Worm (Caenorhabditis elegans) whole organism, young adult: ENCODE results near the gene R01H2.7.

Experiments used
- C06A6.2 ChIP-seq: fragments of 200-800 bp; sonication (Bioruptor generic); conservative IDR thresholded peaks from 2 replicates; pipeline ENCODE4 v1.3.6; 2022; ENCODE audit warnings: missing genetic modification characterization, missing compliant biosample characterization
- K12H6.12 ChIP-seq: fragments of 200-800 bp; sonication (Bioruptor generic); optimal IDR thresholded peaks from 2 replicates; lab custom pipeline; 2018; ENCODE audit warnings: mild to moderate bottlenecking, missing genetic modification characterization, missing compliant biosample characterization
- nhr-80 ChIP-seq: sonication (generic microtip); optimal IDR thresholded peaks from 2 replicates; lab custom pipeline; 2016; ENCODE audit warnings: missing genetic modification characterization, missing compliant biosample characterization
- ztf-25 ChIP-seq: fragments of 200-800 bp; sonication (Bioruptor generic); IDR thresholded peaks from 2 replicates; pipeline ENCODE4 v1.3.6; 2022; ENCODE audit warnings: missing genetic modification reagents, missing genetic modification characterization, missing compliant biosample characterization
- ztf-3 ChIP-seq: fragments of 200-800 bp; sonication (Bioruptor generic); optimal IDR thresholded peaks from 2 replicates; lab custom pipeline; 2018; ENCODE audit warnings: mild to moderate bottlenecking, missing genetic modification characterization, missing compliant biosample characterization

Gene R01H2.7

DNA sequence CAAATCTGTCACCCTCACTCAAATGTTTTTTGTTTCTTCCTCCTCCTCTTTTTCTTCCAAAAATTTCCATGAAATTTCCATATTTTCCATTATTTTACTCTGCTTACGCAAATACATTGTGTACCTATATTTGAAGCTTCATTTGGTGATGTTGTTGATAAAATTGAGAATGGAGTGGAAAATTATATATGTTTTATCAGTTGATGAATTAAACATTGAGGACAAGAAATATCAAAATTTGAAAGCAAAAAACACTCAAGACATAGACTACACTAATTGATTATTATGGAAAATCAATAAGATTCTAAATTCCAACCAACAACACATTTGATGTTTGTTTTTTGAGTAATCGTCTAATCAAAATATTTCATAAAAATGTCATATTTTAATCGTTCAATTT is 56.3 kb downstream of the R01H2.7 start:
- TF ChIP-seq C06A6.2 (GFP tag; lab: Robert Waterston, UW) (no peak), nhr-80 (tag; lab: Kevin White, UChicago) (peak; percentile 36)
- TF ChIP-seq, all 124 proteins: peak for 1

DNA sequence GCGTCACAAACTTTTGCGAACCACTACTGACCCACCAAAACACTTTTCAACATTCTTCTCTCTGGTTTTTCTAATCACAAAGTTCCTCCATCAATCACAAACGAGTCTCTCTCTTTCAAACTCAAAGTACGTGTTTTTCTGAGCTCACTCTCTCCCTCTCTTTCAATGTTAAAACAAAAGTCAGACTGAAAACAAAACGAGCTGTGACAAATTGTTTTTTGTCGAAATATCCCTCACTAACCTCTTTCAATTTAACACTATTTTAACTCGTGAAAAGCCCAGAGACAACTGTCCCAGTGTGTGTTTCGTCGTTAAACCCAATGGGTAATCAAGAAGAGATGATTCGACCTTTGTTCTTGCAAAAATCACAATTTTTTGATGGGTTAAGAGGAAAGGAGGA is 57.5 kb downstream of the R01H2.7 start:
- no peak for TF ChIP-seq ztf-25 (GFP tag; lab: Robert Waterston, UW)
- TF ChIP-seq K12H6.12 (tag; lab: Kevin White, UChicago), result peak; percentile 44
- TF ChIP-seq nhr-80 (tag; lab: Kevin White, UChicago), result peak; percentile 29
- no peak for TF ChIP-seq ztf-3 (GFP tag; lab: Kevin White, UChicago)
